Worm (Caenorhabditis elegans) whole organism, early embryonic: Measurements from ENCODE around the gene gly-3.

Experiments
- B0310.2 ChIP-seq: sonication (generic microtip); optimal IDR thresholded peaks from 2 replicates; lab custom pipeline; 2016; ENCODE audit warnings: mild to moderate bottlenecking, missing genetic modification characterization, missing compliant biosample characterization
- F13C5.2 ChIP-seq: sonication (generic microtip); optimal IDR thresholded peaks from 2 replicates; lab custom pipeline; 2017; ENCODE audit warnings: mild to moderate bottlenecking, missing genetic modification characterization, inconsistent platforms, missing compliant biosample characterization
- aly-1 ChIP-seq: sonication (generic microtip); optimal IDR thresholded peaks from 2 replicates; lab custom pipeline; 2016; ENCODE audit warnings: missing genetic modification characterization, missing compliant biosample characterization
- ama-1 ChIP-seq: fragments of 150-350 bp; optimal IDR thresholded peaks from 2 replicates; lab custom pipeline; 2014
- ceh-13 ChIP-seq: fragments of 200-800 bp; sonication (Bioruptor generic); optimal IDR thresholded peaks from 2 replicates; lab custom pipeline; 2018; ENCODE audit warnings: mild to moderate bottlenecking, missing genetic modification characterization, missing compliant biosample characterization
- ceh-36 ChIP-seq: sonication (generic microtip); optimal IDR thresholded peaks from 2 replicates; lab custom pipeline; 2016; ENCODE audit warnings: missing genetic modification characterization, inconsistent platforms, missing compliant biosample characterization
- ets-7 ChIP-seq: sonication (generic microtip); optimal IDR thresholded peaks from 2 replicates; lab custom pipeline; 2016; ENCODE audit warnings: missing genotype, missing genetic modification characterization, missing compliant biosample characterization
- hmbx-1 ChIP-seq: sonication (generic microtip); optimal IDR thresholded peaks from 2 replicates; lab custom pipeline; 2016; ENCODE audit warnings: mild to moderate bottlenecking, missing genetic modification characterization, missing compliant biosample characterization
- hnd-1 ChIP-seq: sonication (generic microtip); optimal IDR thresholded peaks from 2 replicates; lab custom pipeline; 2016; ENCODE audit warnings: missing genetic modification characterization, missing compliant biosample characterization
- pes-1 ChIP-seq: fragments of 200-800 bp; sonication (Bioruptor generic); IDR thresholded peaks from 2 replicates; pipeline ENCODE4 v1.3.6; 2022; ENCODE audit warnings: missing genetic modification reagents, missing genetic modification characterization, missing compliant biosample characterization
- sea-1 ChIP-seq: fragments of 200-800 bp; sonication (Bioruptor generic); conservative IDR thresholded peaks from 2 replicates; pipeline ENCODE4 v1.3.6; 2022; ENCODE audit warnings: missing genetic modification characterization, missing compliant biosample characterization
- tbx-11 ChIP-seq: fragments of 200-800 bp; sonication (Bioruptor generic); IDR thresholded peaks from 2 replicates; pipeline ENCODE4 v1.3.6; 2022; ENCODE audit warnings: missing genetic modification characterization, missing compliant biosample characterization
- tra-4 ChIP-seq: sonication (generic microtip); optimal IDR thresholded peaks from 2 replicates; lab custom pipeline; 2017; ENCODE audit warnings: missing genetic modification characterization, missing compliant biosample characterization

ce11 chrIII:7903427-7903826, 14.1 kb downstream of the gly-3 start:
- TF ChIP-seq hmbx-1 (tag; lab: Kevin White, UChicago) (no peak), hnd-1 (tag; lab: Kevin White, UChicago) (no peak), ama-1 (lab: Kevin White, UChicago) (no peak), ets-7 (tag; lab: Kevin White, UChicago) (no peak), ceh-36 (no peak), aly-1 (tag; lab: Kevin White, UChicago) (no peak), tbx-11 (no peak), B0310.2 (tag; lab: Kevin White, UChicago) (no peak), F13C5.2 (tag; lab: Kevin White, UChicago) (no peak), sea-1 (no peak), pes-1 (no peak), ceh-13 (no peak), tra-4 (tag; lab: Kevin White, UChicago) (no peak)
